Worm (Caenorhabditis elegans): ENCODE results near the gene dgk-5.

DNA sequence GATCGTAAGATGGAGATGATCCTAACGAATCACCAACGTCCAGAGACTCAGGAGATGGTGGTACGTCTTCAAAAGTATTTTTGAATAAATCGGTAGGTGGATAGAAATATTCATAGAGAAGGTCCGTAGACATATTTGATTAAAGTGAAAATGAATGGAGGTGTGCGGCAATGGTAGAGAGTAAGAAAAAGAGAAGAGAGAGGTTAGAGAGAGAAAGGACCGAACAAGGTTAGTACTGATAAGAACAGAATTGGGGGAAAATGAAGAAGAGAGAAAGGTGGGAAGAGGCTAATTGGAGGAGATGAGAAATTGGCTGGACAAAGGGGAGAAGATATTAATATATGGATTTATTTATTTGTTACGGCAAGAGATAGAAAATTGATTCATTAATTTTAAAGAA is 21.2 kb downstream of the dgk-5 start, which contains the start of gene nhr-22:
- TF ChIP-seq nhr-76 (tag; optimal IDR thresholded peaks at IDR 0.05) (no peak), unc-62 (GFP tag; optimal IDR thresholded peaks at IDR 0.05) (no peak), snpc-4 (tag; optimal IDR thresholded peaks at IDR 0.05) (no peak), fkh-10 (GFP tag; optimal IDR thresholded peaks at IDR 0.05) (no peak), ztf-11 (tag; optimal IDR thresholded peaks at IDR 0.05) (no peak), nhr-12 (tag; optimal IDR thresholded peaks at IDR 0.05) (no peak), pha-4 (tag; optimal IDR thresholded peaks at IDR 0.05) (no peak), ama-1 (optimal IDR thresholded peaks at IDR 0.05) (no peak), unc-39 (tag; optimal IDR thresholded peaks at IDR 0.05) (no peak), sea-2 (GFP tag; optimal IDR thresholded peaks at IDR 0.05) (no peak), nhr-23 (tag; optimal IDR thresholded peaks at IDR 0.05) (no peak), zag-1 (tag; optimal IDR thresholded peaks at IDR 0.05) (no peak)
